Worm (Caenorhabditis elegans): Measurements from ENCODE around the gene srd-12.
A peak's percentile ranks its signal among the peaks of the same experiment; 100 is the strongest.

Gene srd-12

DNA sequence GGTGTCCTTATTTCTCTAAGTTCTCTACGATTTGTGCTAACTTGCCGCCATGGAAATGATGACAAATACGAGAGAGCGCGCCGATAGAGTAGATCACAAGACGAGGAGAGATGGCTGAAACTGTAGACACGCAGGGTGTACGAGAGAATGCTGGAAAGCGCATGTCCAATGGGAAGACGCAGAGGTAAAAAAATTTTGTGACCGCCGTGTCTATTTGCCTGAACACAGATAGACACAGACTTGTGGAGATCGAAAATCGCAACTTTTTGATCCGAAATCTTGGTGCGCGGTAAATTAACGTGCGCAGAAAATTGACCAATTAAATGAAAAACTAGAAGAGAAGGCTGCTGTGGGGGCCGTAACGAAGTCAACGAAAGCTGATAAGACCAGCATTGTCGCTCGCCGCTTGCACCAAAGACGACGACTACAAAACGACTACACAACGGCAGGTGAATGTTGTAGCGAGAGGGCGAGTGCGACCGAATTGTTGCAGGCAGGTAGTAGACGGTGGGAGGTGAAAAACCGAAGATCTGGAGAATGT is 27.1 kb upstream of the srd-12 start:
- peak; percentile 32 for TF ChIP-seq F13H6.1 (tag; optimal IDR thresholded peaks at IDR 0.05)
- peak; percentile 25 for TF ChIP-seq unc-42 (tag; optimal IDR thresholded peaks at IDR 0.05)
- TF ChIP-seq eyg-1 (tag; optimal IDR thresholded peaks at IDR 0.05), result no peak
- no peak for TF ChIP-seq nhr-11 (tag; optimal IDR thresholded peaks at IDR 0.05)
- no peak for TF ChIP-seq K09A11.1 (tag; optimal IDR thresholded peaks at IDR 0.05; ENCODE audit: insufficient read depth)
- peak; percentile 88 for TF ChIP-seq hlh-30 (tag; optimal IDR thresholded peaks at IDR 0.05; ENCODE audit: insufficient read depth)
- TF ChIP-seq elt-2 (tag; optimal IDR thresholded peaks at IDR 0.05), result peak; percentile 64
- peak; percentile 34 for TF ChIP-seq ztf-16 (tag; optimal IDR thresholded peaks at IDR 0.05)
- no peak for TF ChIP-seq fkh-10 (GFP tag; optimal IDR thresholded peaks at IDR 0.05)
- TF ChIP-seq gmeb-2 (tag; optimal IDR thresholded peaks at IDR 0.05), result no peak
- no peak for TF ChIP-seq mec-3 (tag; optimal IDR thresholded peaks at IDR 0.05; ENCODE audit: borderline replicate concordance)
- TF ChIP-seq ceh-14 (tag; optimal IDR thresholded peaks at IDR 0.05), result peak; percentile 10
- TF ChIP-seq hlh-15 (tag; optimal IDR thresholded peaks at IDR 0.05), result no peak
- no peak for TF ChIP-seq ama-1 (optimal IDR thresholded peaks at IDR 0.05)
- peak; percentile 91 for TF ChIP-seq ceh-30 (tag; optimal IDR thresholded peaks at IDR 0.05)
- TF ChIP-seq ceh-34 (tag; optimal IDR thresholded peaks at IDR 0.05), result peak; percentile 43
- no peak for TF ChIP-seq C38D4.7 (GFP tag; optimal IDR thresholded peaks at IDR 0.05)
- TF ChIP-seq odd-2 (tag; optimal IDR thresholded peaks at IDR 0.05), result no peak
- no peak for TF ChIP-seq unc-3 (GFP tag; conservative IDR thresholded peaks at IDR 0.05)
- no peak for TF ChIP-seq unc-3 (tag; optimal IDR thresholded peaks at IDR 0.05)
- no peak for TF ChIP-seq Y22D7AL.16 (tag; optimal IDR thresholded peaks at IDR 0.05)
- no peak for TF ChIP-seq T23F11.4 (GFP tag; optimal IDR thresholded peaks at IDR 0.05)
- TF ChIP-seq unc-86 (tag; optimal IDR thresholded peaks at IDR 0.05), result no peak
- TF ChIP-seq lin-11 (tag; optimal IDR thresholded peaks at IDR 0.05), result no peak
- TF ChIP-seq unc-55 (GFP tag; optimal IDR thresholded peaks at IDR 0.05), result peak; percentile 20
- TF ChIP-seq sdc-2 (tag; optimal IDR thresholded peaks at IDR 0.05), result no peak
- TF ChIP-seq che-1 (tag; optimal IDR thresholded peaks at IDR 0.05), result no peak
- TF ChIP-seq pha-4 (tag; optimal IDR thresholded peaks at IDR 0.05), result no peak
- no peak for TF ChIP-seq ceh-22 (tag; optimal IDR thresholded peaks at IDR 0.05)
- no peak for TF ChIP-seq ets-4 (tag; optimal IDR thresholded peaks at IDR 0.05)
- TF ChIP-seq ceh-18 (tag; optimal IDR thresholded peaks at IDR 0.05), result peak; percentile 71
- no peak for TF ChIP-seq zip-5 (tag; optimal IDR thresholded peaks at IDR 0.05)
- TF ChIP-seq nhr-232 (tag; optimal IDR thresholded peaks at IDR 0.05), result no peak
- TF ChIP-seq tbx-7 (tag; optimal IDR thresholded peaks at IDR 0.05), result no peak
- TF ChIP-seq ceh-48 (tag; optimal IDR thresholded peaks at IDR 0.05), result no peak
- no peak for TF ChIP-seq sox-4 (tag; optimal IDR thresholded peaks at IDR 0.05)
- no peak for TF ChIP-seq ceh-45 (GFP tag; IDR thresholded peaks at IDR 0.05)
- TF ChIP-seq fkh-6 (tag; optimal IDR thresholded peaks at IDR 0.05), result no peak
- TF ChIP-seq pat-9 (tag; optimal IDR thresholded peaks at IDR 0.05), result no peak
- no peak for TF ChIP-seq pqm-1 (tag; optimal IDR thresholded peaks at IDR 0.05)
- peak; percentile 79 for TF ChIP-seq nfya-1 (tag; optimal IDR thresholded peaks at IDR 0.05)
- peak; percentile 49 for TF ChIP-seq rnt-1 (tag; optimal IDR thresholded peaks at IDR 0.05)
- TF ChIP-seq hlh-13 (GFP tag; optimal IDR thresholded peaks at IDR 0.05), result no peak
- TF ChIP-seq dmd-4 (tag; optimal IDR thresholded peaks at IDR 0.05; ENCODE audit: borderline replicate concordance), result no peak
- no peak for TF ChIP-seq hlh-8 (tag; optimal IDR thresholded peaks at IDR 0.05)
- no peak for TF ChIP-seq madf-2 (tag; optimal IDR thresholded peaks at IDR 0.05)
- TF ChIP-seq npax-4 (tag; optimal IDR thresholded peaks at IDR 0.05), result no peak
- no peak for TF ChIP-seq pax-1 (tag; optimal IDR thresholded peaks at IDR 0.05)
- TF ChIP-seq hlh-6 (tag; optimal IDR thresholded peaks at IDR 0.05), result no peak
- no peak for TF ChIP-seq ceh-6 (GFP tag; optimal IDR thresholded peaks at IDR 0.05)
- no peak for TF ChIP-seq pros-1 (tag; optimal IDR thresholded peaks at IDR 0.05)
- TF ChIP-seq ceh-19 (GFP tag; optimal IDR thresholded peaks at IDR 0.05), result peak; percentile 6
- TF ChIP-seq dve-1 (tag; optimal IDR thresholded peaks at IDR 0.05), result peak; percentile 35
- no peak for TF ChIP-seq elt-4 (tag; optimal IDR thresholded peaks at IDR 0.05)
